Fruit fly (Drosophila melanogaster): Measurements from ENCODE around the gene CG2861.

dm6 chrX:4777275-4777674 lies 27.4 kb downstream of the CG2861 start, which contains the start of gene CG2871:
- TF ChIP-seq dac (GFP tag; optimal IDR thresholded peaks at IDR 0.05): no peak
- TF ChIP-seq pdm3 (GFP tag; optimal IDR thresholded peaks at IDR 0.05): no peak
- no peak for TF ChIP-seq CG8319 (GFP tag; optimal IDR thresholded peaks at IDR 0.05)

Measured in whole organism, prepupa.